Worm (Caenorhabditis elegans): ENCODE data around the gene nlp-82.

- no peak for TF ChIP-seq ztf-11 (tag; optimal IDR thresholded peaks at IDR 0.05)
- TF ChIP-seq cnd-1 (tag; optimal IDR thresholded peaks at IDR 0.05) = no peak
- TF ChIP-seq nhr-237 (tag; optimal IDR thresholded peaks at IDR 0.05) = no peak
Measured at ce11 chrII:9285171-9286025, 31.3 kb upstream of the nlp-82 start, which contains the start of gene mtrr-1.
